Worm (Caenorhabditis elegans) whole organism, L2 larva: ENCODE data around the gene EGAP9.3.

Source experiments
- C34F6.9 ChIP-seq: fragments of 150-350 bp; optimal IDR thresholded peaks from 2 replicates; lab custom pipeline; 2014; ENCODE audit warnings: missing biosample characterization, missing genetic modification characterization
- ceh-16 ChIP-seq: fragments of 150-350 bp; optimal IDR thresholded peaks from 2 replicates; lab custom pipeline; 2014; ENCODE audit warnings: missing biosample characterization, missing genetic modification characterization
- elt-1 ChIP-seq: fragments of 150-350 bp; optimal IDR thresholded peaks from 2 replicates; lab custom pipeline; 2014; ENCODE audit warnings: missing biosample characterization, missing genetic modification characterization
- elt-3 ChIP-seq: sonication (generic microtip); optimal IDR thresholded peaks from 2 replicates; lab custom pipeline; 2017; ENCODE audit warnings: missing biosample characterization, missing genetic modification characterization
- unc-39 ChIP-seq: fragments of 150-350 bp; optimal IDR thresholded peaks from 2 replicates; lab custom pipeline; 2014; ENCODE audit warnings: missing biosample characterization, missing genetic modification characterization
- unc-62 ChIP-seq: fragments of 150-350 bp; optimal IDR thresholded peaks from 2 replicates; lab custom pipeline; 2014; ENCODE audit warnings: missing biosample characterization, missing genetic modification reagents, missing genetic modification characterization
- zag-1 ChIP-seq: fragments of 150-350 bp; optimal IDR thresholded peaks from 2 replicates; lab custom pipeline; 2014; ENCODE audit warnings: missing biosample characterization, missing genetic modification characterization

DNA sequence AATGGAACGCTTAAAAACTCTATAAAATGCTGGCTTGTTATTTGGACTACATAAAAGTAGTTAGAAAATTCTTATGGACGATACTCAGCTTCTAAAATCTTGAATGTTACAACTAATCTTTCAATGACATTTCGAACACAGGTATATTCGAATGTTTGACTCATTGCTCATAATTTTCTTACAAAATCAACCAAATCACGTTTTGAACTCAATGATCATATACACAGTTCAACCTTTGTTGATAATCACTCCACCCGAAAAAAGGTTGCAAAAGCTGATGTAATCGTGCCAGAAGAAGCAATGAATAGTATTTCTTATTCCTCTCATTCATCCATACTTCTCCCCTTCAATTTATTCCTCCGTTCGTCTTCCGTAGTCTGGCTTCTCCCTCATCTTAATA is 30.8 kb downstream of the EGAP9.3 start, which contains the start of gene K04A8.20:
- TF ChIP-seq C34F6.9 (tag; lab: Kevin White, UChicago) (no peak), ceh-16 (tag; lab: Kevin White, UChicago) (no peak), unc-62 (GFP tag; lab: Kevin White, UChicago) (no peak), elt-1 (tag; lab: Kevin White, UChicago) (no peak), unc-39 (tag; lab: Kevin White, UChicago) (no peak), zag-1 (tag; lab: Kevin White, UChicago) (no peak), elt-3 (tag; lab: Kevin White, UChicago) (no peak)
